Fruit fly (Drosophila melanogaster): ENCODE measurements around the gene CG43219.

Gene CG43219

DNA sequence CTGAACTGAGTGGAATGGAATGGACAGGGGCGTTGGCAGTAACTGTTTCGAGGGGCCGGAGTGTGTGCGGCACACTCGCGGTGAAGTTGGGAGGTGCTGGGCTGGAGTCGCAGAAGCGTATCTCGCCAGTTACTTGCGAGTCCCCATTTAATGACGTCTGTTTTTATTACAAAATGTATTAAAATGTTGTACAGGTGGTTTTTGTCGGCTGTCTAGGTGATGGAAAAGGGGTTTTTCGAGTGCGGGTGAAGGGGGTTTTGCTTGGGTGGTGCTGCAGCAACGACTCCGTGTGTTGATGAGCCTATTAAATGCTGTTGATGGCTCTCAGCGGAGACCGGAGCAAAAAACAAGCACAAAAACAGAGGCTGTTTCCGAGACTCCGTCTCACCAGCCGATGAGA lies 31.2 kb downstream of the CG43219 start (continued):
- no peak for TF ChIP-seq HLHmδ (GFP tag; optimal IDR thresholded peaks at IDR 0.05)
- no peak for TF ChIP-seq CG32772 (GFP tag; IDR thresholded peaks at IDR 0.05)
- TF ChIP-seq MESR4 (GFP tag; optimal IDR thresholded peaks at IDR 0.05) = no peak
- no peak for TF ChIP-seq CG12942 (GFP tag; optimal IDR thresholded peaks at IDR 0.05)
- TF ChIP-seq CG10321 (GFP tag; IDR thresholded peaks at IDR 0.05) = no peak
- TF ChIP-seq E2f1 (GFP tag; IDR thresholded peaks at IDR 0.05) = peak; percentile 34; the same call in 1 of the 2 replicates
- TF ChIP-seq corto (GFP tag; optimal IDR thresholded peaks at IDR 0.05) = no peak
- peak; percentile 71 for TF ChIP-seq abd-A (tag; optimal IDR thresholded peaks at IDR 0.05)
- TF ChIP-seq bbx (GFP tag; IDR thresholded peaks at IDR 0.05; ENCODE audit: partially characterized antibody) = no peak
- TF ChIP-seq CG2678 (tag; optimal IDR thresholded peaks at IDR 0.05) = peak; percentile 37
- TF ChIP-seq CG31365 (tag; optimal IDR thresholded peaks at IDR 0.05) = no peak
- TF ChIP-seq Rfx (GFP tag; IDR thresholded peaks at IDR 0.05) = peak; percentile 31; the same call in 1 of the 2 replicates
- TF ChIP-seq Dfd (GFP tag; optimal IDR thresholded peaks at IDR 0.05) = no peak
- peak; percentile 46 for TF ChIP-seq CG9932 (GFP tag; IDR thresholded peaks at IDR 0.05)
- no peak for TF ChIP-seq Vsx1 (GFP tag; optimal IDR thresholded peaks at IDR 0.05)
- peak; percentile 31 for TF ChIP-seq tin (GFP tag; optimal IDR thresholded peaks at IDR 0.05)
- peak; percentile 44; the same call in 2 of the 3 replicates for TF ChIP-seq row (GFP tag; IDR thresholded peaks at IDR 0.05)
- TF ChIP-seq CG10543 (GFP tag; optimal IDR thresholded peaks at IDR 0.05) = peak; percentile 47
- TF ChIP-seq CG12391 (tag; optimal IDR thresholded peaks at IDR 0.05) = peak; percentile 2
- TF ChIP-seq Ets65A (GFP tag) = no peak
- TF ChIP-seq Antp (GFP tag; optimal IDR thresholded peaks at IDR 0.05) = peak; percentile 14
- TF ChIP-seq jigr1 (GFP tag; IDR thresholded peaks at IDR 0.05) = no peak
- no peak for TF ChIP-seq Taf1 (GFP tag; IDR thresholded peaks at IDR 0.05)
- peak; percentile 64 for TF ChIP-seq CG14441 (GFP tag; IDR thresholded peaks at IDR 0.05)
- peak; percentile 7; the same call in 1 of the 2 replicates for TF ChIP-seq Adf1 (GFP tag; IDR thresholded peaks at IDR 0.05)
- peak; percentile 14 for TF ChIP-seq CG10979 (tag; optimal IDR thresholded peaks at IDR 0.05)
- no peak for TF ChIP-seq eve (GFP tag; optimal IDR thresholded peaks at IDR 0.05)
- TF ChIP-seq CG16813 (GFP tag; IDR thresholded peaks at IDR 0.05; ENCODE audit: partially characterized antibody) = no peak
- no peak for TF ChIP-seq Bdp1 (GFP tag; optimal IDR thresholded peaks at IDR 0.05)
- peak; percentile 17; the same call in 1 of the 2 replicates for TF ChIP-seq CG17328 (GFP tag; IDR thresholded peaks at IDR 0.05)
- TF ChIP-seq vnd (GFP tag; IDR thresholded peaks at IDR 0.05; ENCODE audit: partially characterized antibody) = no peak
- TF ChIP-seq trem (tag; optimal IDR thresholded peaks at IDR 0.05) = no peak
- peak; percentile 42 for TF ChIP-seq az2 (GFP tag; optimal IDR thresholded peaks at IDR 0.05)
- TF ChIP-seq jumu (GFP tag; optimal IDR thresholded peaks at IDR 0.05) = peak; percentile 40

DNA sequence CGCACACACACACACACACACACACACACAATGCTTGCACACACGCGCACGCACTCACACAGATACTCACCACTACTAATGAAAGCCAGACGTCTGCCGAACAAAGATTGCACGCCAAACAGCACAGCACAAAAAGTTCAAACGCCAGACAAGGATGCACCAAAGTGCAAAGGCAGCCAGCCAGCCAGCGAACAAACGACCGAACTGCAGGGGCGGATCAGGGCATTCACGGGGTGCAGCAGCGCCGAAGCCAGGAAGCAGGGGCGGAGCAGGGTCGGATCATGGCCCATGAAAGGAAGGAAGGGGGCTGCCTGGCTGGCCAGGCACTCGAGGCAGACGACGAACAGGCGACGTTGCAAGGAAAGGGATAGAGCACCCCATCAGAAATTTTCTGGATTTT lies 32.3 kb downstream of the CG43219 start:
- TF ChIP-seq Ets65A (GFP tag) (peak; percentile 77), CG6791 (GFP tag; IDR thresholded peaks at IDR 0.05; ENCODE audit: partially characterized antibody) (peak; percentile 38; the same call in 1 of the 3 replicates), Bteb2 (GFP tag; optimal IDR thresholded peaks at IDR 0.05) (no peak), mld (GFP tag; IDR thresholded peaks at IDR 0.05; ENCODE audit: partially characterized antibody) (0 out of 3 replicates have a peak, but pooled peaks have one; percentile 29), cg (GFP tag; optimal IDR thresholded peaks at IDR 0.05) (peak; percentile 43), dan (GFP tag; IDR thresholded peaks at IDR 0.05) (no peak), Rx (GFP tag; IDR thresholded peaks at IDR 0.05) (0 out of 2 replicates have a peak, but pooled peaks have one; percentile 20), HmgD (GFP tag; optimal IDR thresholded peaks at IDR 0.05) (no peak), bbx (GFP tag; IDR thresholded peaks at IDR 0.05; ENCODE audit: partially characterized antibody) (peak; percentile 33; the same call in 1 of the 2 replicates), Opbp (GFP tag; IDR thresholded peaks at IDR 0.05; ENCODE audit: partially characterized antibody) (peak; percentile 58; the same call in 1 of the 3 replicates), ken (GFP tag; IDR thresholded peaks at IDR 0.05) (0 out of 3 replicates have a peak, but pooled peaks have one; percentile 15)

All from whole organism, embryonic.